Worm (Caenorhabditis elegans) whole organism, L4 larva: Measurements from ENCODE around the gene kin-9.
A peak's percentile ranks its signal among the peaks of the same experiment; 100 is the strongest.

Experiments
- F26F4.8 ChIP-seq: fragments of 200-800 bp; sonication (Bioruptor generic); conservative IDR thresholded peaks from 2 replicates; pipeline ENCODE4 v1.3.6; 2022; ENCODE audit warnings: missing genetic modification characterization, missing compliant biosample characterization
- R02D3.7 ChIP-seq: fragments of 150-350 bp; sonication (generic microtip); optimal IDR thresholded peaks from 3 replicates; lab custom pipeline; 2014; ENCODE audit warnings: missing biosample characterization, missing genetic modification characterization
- T20F7.1 ChIP-seq: fragments of 200-800 bp; sonication (Bioruptor generic); optimal IDR thresholded peaks from 2 replicates; lab custom pipeline; 2018; ENCODE audit warnings: mild to moderate bottlenecking, missing genetic modification characterization, missing compliant biosample characterization
- T26A8.4 ChIP-seq: fragments of 200-800 bp; sonication (Bioruptor generic); IDR thresholded peaks from 2 replicates; pipeline ENCODE4 v1.3.6; 2022; ENCODE audit warnings: missing genetic modification characterization, missing compliant biosample characterization
- Y105C5A.15 ChIP-seq: fragments of 200-800 bp; sonication (Bioruptor generic); IDR thresholded peaks from 2 replicates; pipeline ENCODE4 v1.3.6; 2022; ENCODE audit warnings: missing genetic modification characterization, missing compliant biosample characterization
- ZK546.5 ChIP-seq, 2 experiments: sonication (generic microtip); optimal IDR thresholded peaks; 2 replicates each; lab custom pipeline; 2017; ENCODE audit warnings: missing biosample characterization in 2 of 2, missing genetic modification characterization in 2 of 2
- aha-1 ChIP-seq: fragments of 150-350 bp; peaks from one replicate; lab custom pipeline; 2014; ENCODE audit warnings: missing biosample characterization, missing genetic modification characterization
- arid-1 ChIP-seq: fragments of 200-800 bp; sonication (Bioruptor generic); conservative IDR thresholded peaks from 2 replicates; pipeline ENCODE4 v1.3.6; 2022; ENCODE audit warnings: missing genetic modification reagents, missing genetic modification characterization, missing compliant biosample characterization
- attf-4 ChIP-seq: sonication (generic microtip); optimal IDR thresholded peaks from 3 replicates; lab custom pipeline; 2017; ENCODE audit warnings: missing biosample characterization, missing genetic modification characterization
- ceh-20 ChIP-seq: fragments of 200-800 bp; sonication (Bioruptor generic); IDR thresholded peaks from 2 replicates; pipeline ENCODE4 v1.3.6; 2022; ENCODE audit warnings: missing genetic modification reagents, missing genetic modification characterization, missing compliant biosample characterization
- ceh-44 ChIP-seq: fragments of 200-800 bp; sonication (Bioruptor generic); IDR thresholded peaks from 2 replicates; pipeline ENCODE4 v1.3.6; 2022; ENCODE audit warnings: missing genetic modification reagents, missing genetic modification characterization, missing compliant biosample characterization
- ces-1 ChIP-seq: fragments of 150-350 bp; sonication (generic microtip); optimal IDR thresholded peaks from 4 replicates; lab custom pipeline; 2014; ENCODE audit warnings: missing biosample characterization, missing genetic modification reagents, missing genetic modification characterization
- daf-16 ChIP-seq, 3 experiments: sonication (generic microtip); optimal IDR thresholded peaks; 2 replicates each; lab custom pipeline; 2016 to 2017; ENCODE audit warnings: missing genetic modification characterization in 3 of 3, missing genetic modification reagents in 3 of 3, mild to moderate bottlenecking in 2 of 3, missing compliant biosample characterization in 2 of 3, missing biosample characterization in 1 of 3, moderate library complexity in 1 of 3
- dmd-6 ChIP-seq: fragments of 200-800 bp; sonication (Bioruptor generic); IDR thresholded peaks from 2 replicates; pipeline ENCODE4 v1.3.6; 2022; ENCODE audit warnings: missing genetic modification reagents, missing genetic modification characterization, missing compliant biosample characterization
- dmd-9 ChIP-seq: fragments of 200-800 bp; sonication (Bioruptor generic); IDR thresholded peaks from 2 replicates; pipeline ENCODE4 v1.3.6; 2022; ENCODE audit warnings: missing genetic modification reagents, missing genetic modification characterization, missing compliant biosample characterization
- dpl-1 ChIP-seq: fragments of 150-350 bp; optimal IDR thresholded peaks from 2 replicates; lab custom pipeline; 2014; ENCODE audit warnings: missing biosample characterization, missing genetic modification reagents, missing genetic modification characterization
- duxl-1 ChIP-seq: sonication (generic microtip); optimal IDR thresholded peaks from 2 replicates; lab custom pipeline; 2016; ENCODE audit warnings: mild to moderate bottlenecking, missing genetic modification characterization, moderate library complexity, missing compliant biosample characterization; ENCODE audit not compliant: poor library complexity
- dve-1 ChIP-seq: sonication (generic microtip); optimal IDR thresholded peaks from 2 replicates; lab custom pipeline; 2017; ENCODE audit warnings: antibody characterized with exemption, mild to moderate bottlenecking, missing genetic modification characterization, missing compliant biosample characterization; ENCODE audit not compliant: insufficient read depth
- fkh-10 ChIP-seq: fragments of 150-350 bp; optimal IDR thresholded peaks from 2 replicates; lab custom pipeline; 2014; ENCODE audit warnings: missing biosample characterization, missing genetic modification reagents, missing genetic modification characterization
- fos-1 ChIP-seq: fragments of 150-350 bp; optimal IDR thresholded peaks from 2 replicates; lab custom pipeline; 2014; ENCODE audit warnings: missing biosample characterization, missing genetic modification characterization
- hlh-11 ChIP-seq: fragments of 200-800 bp; sonication (Bioruptor generic); optimal IDR thresholded peaks from 2 replicates; lab custom pipeline; 2018; ENCODE audit warnings: mild to moderate bottlenecking, missing genetic modification characterization, missing compliant biosample characterization
- hlh-30 ChIP-seq: sonication (generic microtip); optimal IDR thresholded peaks from 2 replicates; lab custom pipeline; 2017; ENCODE audit warnings: antibody characterized with exemption, mild to moderate bottlenecking, missing genetic modification characterization, missing compliant biosample characterization; ENCODE audit not compliant: insufficient read depth
- lin-1 ChIP-seq: fragments of 200-800 bp; sonication (Bioruptor generic); IDR thresholded peaks from 2 replicates; pipeline ENCODE4 v1.3.6; 2022; ENCODE audit warnings: missing genetic modification reagents, missing genetic modification characterization, missing compliant biosample characterization
- mdl-1 ChIP-seq, 2 experiments: fragments of 150-350 bp in 1 of 2; sonication (generic microtip) in 1 of 2; optimal IDR thresholded peaks; 2 replicates each; lab custom pipeline; 2014 to 2017; ENCODE audit warnings: missing biosample characterization in 2 of 2, missing genetic modification characterization in 2 of 2
- mxl-3 ChIP-seq: fragments of 200-800 bp; sonication (Bioruptor generic); optimal IDR thresholded peaks from 2 replicates; lab custom pipeline; 2018; ENCODE audit warnings: mild to moderate bottlenecking, missing genetic modification characterization, missing compliant biosample characterization
- nhr-11 ChIP-seq: fragments of 150-350 bp; optimal IDR thresholded peaks from 2 replicates; lab custom pipeline; 2014; ENCODE audit warnings: missing biosample characterization, missing genetic modification characterization
- nhr-25 ChIP-seq: sonication (generic microtip); optimal IDR thresholded peaks from 2 replicates; lab custom pipeline; 2017; ENCODE audit warnings: missing genetic modification characterization, mild to moderate bottlenecking, missing compliant biosample characterization, antibody characterized with exemption, moderate library complexity, borderline replicate concordance; ENCODE audit not compliant: insufficient read depth
- nhr-28 ChIP-seq: fragments of 150-350 bp; optimal IDR thresholded peaks from 2 replicates; lab custom pipeline; 2014; ENCODE audit warnings: missing biosample characterization, missing genetic modification characterization
- nhr-48 ChIP-seq: sonication (generic microtip); optimal IDR thresholded peaks from 2 replicates; lab custom pipeline; 2016; ENCODE audit warnings: mild to moderate bottlenecking, missing genetic modification characterization, missing compliant biosample characterization
- nhr-77 ChIP-seq: fragments of 150-350 bp; optimal IDR thresholded peaks from 2 replicates; lab custom pipeline; 2014; ENCODE audit warnings: missing biosample characterization, missing genetic modification characterization
- php-3 ChIP-seq: fragments of 200-800 bp; sonication (Bioruptor generic); IDR thresholded peaks from 2 replicates; pipeline ENCODE4 v1.3.6; 2022; ENCODE audit warnings: missing genetic modification reagents, missing genetic modification characterization, missing compliant biosample characterization
- pqm-1 ChIP-seq: sonication (generic microtip); optimal IDR thresholded peaks from 2 replicates; lab custom pipeline; 2017; ENCODE audit warnings: missing biosample characterization, missing genetic modification characterization
- sdz-12 ChIP-seq: fragments of 200-800 bp; sonication (Bioruptor generic); optimal IDR thresholded peaks from 2 replicates; lab custom pipeline; 2018; ENCODE audit warnings: mild to moderate bottlenecking, missing genetic modification characterization, missing compliant biosample characterization
- set-16 ChIP-seq: fragments of 200-800 bp; sonication (Bioruptor generic); IDR thresholded peaks from 2 replicates; pipeline ENCODE4 v1.3.6; 2022; ENCODE audit warnings: missing genetic modification reagents, missing genetic modification characterization, missing compliant biosample characterization
- skn-1 ChIP-seq: fragments of 150-350 bp; optimal IDR thresholded peaks from 2 replicates; lab custom pipeline; 2014; ENCODE audit warnings: missing biosample characterization, missing genetic modification characterization
- spr-1 ChIP-seq: sonication (generic microtip); optimal IDR thresholded peaks from 2 replicates; lab custom pipeline; 2016; ENCODE audit warnings: mild to moderate bottlenecking, missing genetic modification characterization, missing compliant biosample characterization
- tra-1 ChIP-seq: fragments of 200-800 bp; sonication (Bioruptor generic); IDR thresholded peaks from 2 replicates; pipeline ENCODE4 v1.3.6; 2022; ENCODE audit warnings: missing genetic modification reagents, missing genetic modification characterization, missing compliant biosample characterization
- unc-62 ChIP-seq, 3 experiments: fragments of 150-350 bp in 1 of 3; sonication (generic microtip); optimal IDR thresholded peaks in 2 of 3; peaks in 1 of 3; 1 replicate in 1 of 3; 2 replicates in 2 of 3; lab custom pipeline; 2014 to 2017; ENCODE audit warnings: missing biosample characterization in 3 of 3, missing genetic modification characterization in 3 of 3, missing genetic modification reagents in 3 of 3, missing genotype in 1 of 3

Gene kin-9

ce11 chrX:8438756-8439155, 6.3 kb downstream of the kin-9 start:
- TF ChIP-seq unc-62 (GFP tag; optimal IDR thresholded peaks at IDR 0.05 in 1 of 2; lab: Kevin White, UChicago) (peak in 1 of 2 experiments; percentile 77), unc-62 (tag; optimal IDR thresholded peaks at IDR 0.05; lab: Kevin White, UChicago) (no peak), dve-1 (peak; percentile 18), R02D3.7 (tag; lab: Kevin White, UChicago) (no peak), php-3 (no peak), pqm-1 (tag; lab: Kevin White, UChicago) (no peak), T26A8.4 (GFP tag; lab: Robert Waterston, UW) (no peak)

ce11 chrX:8440001-8440735, 7.7 kb downstream of the kin-9 start:
- TF ChIP-seq dve-1 (peak; percentile 53), hlh-30 (tag; lab: Kevin White, UChicago) (peak; percentile 72), ceh-20 (GFP tag; lab: Robert Waterston, UW) (no peak), fos-1 (tag; lab: Kevin White, UChicago) (no peak), mxl-3 (GFP tag; lab: Kevin White, UChicago) (peak; percentile 14), aha-1 (tag; lab: Kevin White, UChicago) (peak; percentile 23), tra-1 (0 out of 2 replicates have a peak, but pooled peaks have one; percentile 40), F26F4.8 (GFP tag; lab: Robert Waterston, UW) (no peak), T20F7.1 (GFP tag; lab: Kevin White, UChicago) (no peak), nhr-77 (no peak), ZK546.5 (tag; optimal IDR thresholded peaks at IDR 0.05; lab: Kevin White, UChicago) (no peak), set-16 (GFP tag; lab: Robert Waterston, UW) (no peak), dmd-6 (GFP tag; lab: Robert Waterston, UW) (peak; percentile 75), nhr-48 (peak; percentile 45), php-3 (0 out of 2 replicates have a peak, but pooled peaks have one; percentile 37), dmd-9 (no peak), daf-16 (GFP tag; optimal IDR thresholded peaks at IDR 0.05; lab: Kevin White, UChicago) (peak in 1 of 2 experiments; percentile 69), daf-16 (tag; optimal IDR thresholded peaks at IDR 0.05; lab: Kevin White, UChicago) (peak; percentile 61), dpl-1 (GFP tag; lab: Kevin White, UChicago) (no peak), fkh-10 (GFP tag; lab: Kevin White, UChicago) (no peak), R02D3.7 (tag; lab: Kevin White, UChicago) (no peak), hlh-11 (tag; lab: Kevin White, UChicago) (peak; percentile 75), lin-1 (GFP tag; lab: Robert Waterston, UW) (no peak), pqm-1 (tag; lab: Kevin White, UChicago) (no peak), skn-1 (tag; lab: Kevin White, UChicago) (no peak), attf-4 (no peak), mdl-1 (tag; optimal IDR thresholded peaks at IDR 0.05; lab: Kevin White, UChicago) (peak in 1 of 2 experiments; percentile 13), nhr-25 (tag; lab: Kevin White, UChicago) (no peak), spr-1 (no peak), nhr-28 (tag; lab: Kevin White, UChicago) (peak; percentile 47), Y105C5A.15 (no peak), nhr-11 (tag; lab: Kevin White, UChicago) (no peak), arid-1 (GFP tag; lab: Robert Waterston, UW) (no peak), ces-1 (no peak), ceh-44 (no peak)

ce11 chrX:8444922-8445321, 12.5 kb downstream of the kin-9 start:
- TF ChIP-seq unc-62 (GFP tag; optimal IDR thresholded peaks at IDR 0.05 in 1 of 2; lab: Kevin White, UChicago) (peak in 1 of 2 experiments; percentile 63), unc-62 (tag; optimal IDR thresholded peaks at IDR 0.05; lab: Kevin White, UChicago) (no peak), duxl-1 (no peak), sdz-12 (no peak)
- TF ChIP-seq, all 104 proteins: peak for 1
